Fruit fly (Drosophila melanogaster) whole organism, embryonic: ENCODE data around the gene CG8925.
A peak's percentile ranks its signal among the peaks of the same experiment; 100 is the strongest.

Experiments
- Ada2b ChIP-seq: fragments of 200-800 bp; sonication (Bioruptor generic); IDR thresholded peaks from 2 replicates; pipeline ENCODE4 v1.3.6; 2022; ENCODE audit warnings: missing biosample characterization, missing genetic modification characterization
- Atf-2 ChIP-seq: fragments of 200-800 bp; sonication (Bioruptor generic); optimal IDR thresholded peaks from 2 replicates; lab custom pipeline; 2016; ENCODE audit warnings: missing biosample characterization, missing genetic modification characterization
- Bgb ChIP-seq: fragments of 200-800 bp; sonication (Bioruptor generic); IDR thresholded peaks from 2 replicates; pipeline ENCODE4 v1.3.6; 2022; ENCODE audit warnings: missing biosample characterization, missing genetic modification characterization; ENCODE audit not compliant: partially characterized antibody
- CG10462 ChIP-seq: fragments of 200-800 bp; sonication (Bioruptor generic); optimal IDR thresholded peaks from 2 replicates; lab custom pipeline; 2016; ENCODE audit warnings: missing biosample characterization, missing genetic modification characterization
- CG10565 ChIP-seq: fragments of 200-800 bp; sonication (Bioruptor generic); optimal IDR thresholded peaks from 3 replicates; lab custom pipeline; 2016; ENCODE audit warnings: missing biosample characterization, mild to moderate bottlenecking, missing genetic modification characterization
- CG12219 ChIP-seq: fragments of 200-800 bp; sonication (Bioruptor generic); optimal IDR thresholded peaks from 3 replicates; lab custom pipeline; 2018; ENCODE audit warnings: missing biosample characterization, mild to moderate bottlenecking, missing genetic modification characterization
- CG1233 ChIP-seq: fragments of 200-800 bp; sonication (Bioruptor generic); optimal IDR thresholded peaks from 4 replicates; lab custom pipeline; 2018; ENCODE audit warnings: missing biosample characterization, mild to moderate bottlenecking, missing genetic modification characterization
- CG14014 ChIP-seq: fragments of 200-800 bp; sonication (Bioruptor generic); IDR thresholded peaks from 2 replicates; pipeline ENCODE4 v1.3.6; 2022; ENCODE audit warnings: missing biosample characterization, missing genetic modification characterization
- CG14441 ChIP-seq: fragments of 200-800 bp; sonication (Bioruptor generic); IDR thresholded peaks from 2 replicates; pipeline ENCODE4 v1.3.6; 2022; ENCODE audit warnings: missing biosample characterization, missing genetic modification characterization
- CG14710 ChIP-seq: fragments of 200-800 bp; sonication (Bioruptor generic); optimal IDR thresholded peaks from 3 replicates; lab custom pipeline; 2019; ENCODE audit warnings: missing biosample characterization, mild to moderate bottlenecking, missing genetic modification characterization, moderate library complexity
- CG16815 ChIP-seq: fragments of 200-800 bp; sonication (Bioruptor generic); optimal IDR thresholded peaks from 3 replicates; lab custom pipeline; 2017; ENCODE audit warnings: missing biosample characterization, mild to moderate bottlenecking, missing genetic modification characterization
- CG18262 ChIP-seq: fragments of 200-800 bp; optimal IDR thresholded peaks from 3 replicates; lab custom pipeline; 2019; ENCODE audit warnings: missing biosample characterization, mild to moderate bottlenecking, missing genetic modification characterization, moderate library complexity
- CG2875 ChIP-seq: fragments of 200-800 bp; sonication (Bioruptor generic); optimal IDR thresholded peaks from 2 replicates; lab custom pipeline; 2017; ENCODE audit warnings: missing biosample characterization, mild to moderate bottlenecking, missing genetic modification characterization, missing genetic modification reagents
- CG31388 ChIP-seq: fragments of 200-800 bp; sonication (Bioruptor generic); optimal IDR thresholded peaks from 2 replicates; lab custom pipeline; 2016; ENCODE audit warnings: missing biosample characterization, missing genetic modification characterization
- CG3163 ChIP-seq: fragments of 200-800 bp; sonication (Bioruptor generic); optimal IDR thresholded peaks from 3 replicates; lab custom pipeline; 2016; ENCODE audit warnings: missing biosample characterization, missing genetic modification characterization
- CG3407 ChIP-seq: fragments of 200-800 bp; sonication (Bioruptor generic); optimal IDR thresholded peaks from 2 replicates; lab custom pipeline; 2018; ENCODE audit warnings: missing biosample characterization, mild to moderate bottlenecking, missing genetic modification characterization
- CG3847 ChIP-seq: fragments of 200-800 bp; sonication (Bioruptor generic); IDR thresholded peaks from 2 replicates; pipeline ENCODE4 v1.3.6; 2022; ENCODE audit warnings: missing biosample characterization, missing genetic modification characterization
- CG6791 ChIP-seq: fragments of 200-800 bp; sonication (Bioruptor generic); IDR thresholded peaks from 3 replicates; pipeline ENCODE4 v1.3.6; 2022; ENCODE audit warnings: missing biosample characterization, missing genetic modification characterization; ENCODE audit not compliant: partially characterized antibody
- CG7839 ChIP-seq: fragments of 200-800 bp; sonication (Bioruptor generic); optimal IDR thresholded peaks from 3 replicates; lab custom pipeline; 2018; ENCODE audit warnings: missing biosample characterization, mild to moderate bottlenecking, missing genetic modification characterization, moderate library complexity
- CG8089 ChIP-seq: fragments of 200-800 bp; sonication (Bioruptor generic); optimal IDR thresholded peaks from 3 replicates; lab custom pipeline; 2016; ENCODE audit warnings: missing biosample characterization, missing genetic modification characterization
- CG8765 ChIP-seq: fragments of 200-800 bp; sonication (Bioruptor generic); IDR thresholded peaks from 2 replicates; pipeline ENCODE4 v1.3.6; 2022; ENCODE audit warnings: missing biosample characterization, missing genetic modification characterization
- CoRest ChIP-seq: fragments of 200-800 bp; sonication (Bioruptor generic); optimal IDR thresholded peaks from 3 replicates; lab custom pipeline; 2018; ENCODE audit warnings: missing biosample characterization, mild to moderate bottlenecking, missing genetic modification characterization, moderate library complexity
- D19A ChIP-seq: fragments of 200-800 bp; optimal IDR thresholded peaks from 3 replicates; lab custom pipeline; 2019; ENCODE audit warnings: missing biosample characterization, mild to moderate bottlenecking, missing genetic modification characterization, moderate library complexity
- Gsc ChIP-seq: fragments of 200-800 bp; sonication (Bioruptor generic); IDR thresholded peaks from 2 replicates; pipeline ENCODE4 v1.3.6; 2022; ENCODE audit warnings: missing biosample characterization, missing genetic modification characterization
- H15 ChIP-seq: fragments of 200-800 bp; sonication (Bioruptor generic); IDR thresholded peaks from 3 replicates; pipeline ENCODE4 v1.3.6; 2022; ENCODE audit warnings: missing biosample characterization, missing genetic modification characterization
- HmgZ ChIP-seq: fragments of 200-800 bp; sonication (Bioruptor generic); optimal IDR thresholded peaks from 2 replicates; lab custom pipeline; 2018; ENCODE audit warnings: missing biosample characterization, mild to moderate bottlenecking, missing genetic modification characterization
- Myb ChIP-seq: fragments of 200-800 bp; sonication (Bioruptor generic); optimal IDR thresholded peaks from 2 replicates; lab custom pipeline; 2016; ENCODE audit warnings: missing biosample characterization, missing genetic modification characterization
- NFAT ChIP-seq: fragments of 200-800 bp; sonication (Bioruptor generic); IDR thresholded peaks from 2 replicates; pipeline ENCODE4 v1.3.6; 2022; ENCODE audit warnings: missing biosample characterization, missing genetic modification characterization
- Nf-YA ChIP-seq: fragments of 200-800 bp; sonication (Bioruptor generic); IDR thresholded peaks from 2 replicates; pipeline ENCODE4 v1.3.6; 2022; ENCODE audit warnings: missing biosample characterization, missing genetic modification characterization
- Side ChIP-seq: fragments of 200-800 bp; sonication (Bioruptor generic); optimal IDR thresholded peaks from 2 replicates; lab custom pipeline; 2016; ENCODE audit warnings: missing biosample characterization, missing genetic modification characterization
- Sin3A ChIP-seq: fragments of >200 bp; optimal IDR thresholded peaks from 2 replicates; lab custom pipeline; 2018
- Six4 ChIP-seq: fragments of 200-800 bp; sonication (Bioruptor generic); optimal IDR thresholded peaks from 2 replicates; lab custom pipeline; 2016; ENCODE audit warnings: missing biosample characterization, missing genetic modification characterization
- ap ChIP-seq: fragments of 200-800 bp; sonication (Bioruptor generic); IDR thresholded peaks from 2 replicates; pipeline ENCODE4 v1.3.6; 2022; ENCODE audit warnings: missing biosample characterization, missing genetic modification characterization
- bowl ChIP-seq: fragments of 200-800 bp; sonication (Bioruptor generic); IDR thresholded peaks from 2 replicates; pipeline ENCODE4 v1.3.6; 2022; ENCODE audit warnings: missing biosample characterization, missing genetic modification characterization
- cad ChIP-seq: fragments of >200 bp; optimal IDR thresholded peaks from 2 replicates; lab custom pipeline; 2017; ENCODE audit warnings: missing biosample characterization, missing genetic modification characterization
- cg ChIP-seq: fragments of 200-800 bp; sonication (Bioruptor generic); optimal IDR thresholded peaks from 3 replicates; lab custom pipeline; 2019; ENCODE audit warnings: missing biosample characterization, mild to moderate bottlenecking, missing genetic modification characterization, moderate library complexity
- crp ChIP-seq, 2 experiments: fragments of 200-800 bp; sonication (Bioruptor generic); optimal IDR thresholded peaks; 2 replicates in 1 of 2; 3 replicates in 1 of 2; lab custom pipeline; 2017; ENCODE audit warnings: missing biosample characterization in 2 of 2, missing genetic modification characterization in 2 of 2, mild to moderate bottlenecking in 1 of 2, moderate library complexity in 1 of 2
- cwo ChIP-seq: fragments of 200-800 bp; sonication (Bioruptor generic); optimal IDR thresholded peaks from 3 replicates; lab custom pipeline; 2017; ENCODE audit warnings: missing biosample characterization, missing genetic modification characterization, mild to moderate bottlenecking, moderate library complexity, missing genetic modification reagents
- hb ChIP-seq: fragments of 200-800 bp; sonication (Bioruptor generic); IDR thresholded peaks from 3 replicates; pipeline ENCODE4 v1.3.6; 2022; ENCODE audit warnings: missing biosample characterization, missing genetic modification characterization; ENCODE audit not compliant: partially characterized antibody
- klu ChIP-seq: fragments of 200-800 bp; sonication (Bioruptor generic); IDR thresholded peaks from 2 replicates; pipeline ENCODE4 v1.3.6; 2022; ENCODE audit warnings: missing biosample characterization, missing genetic modification characterization
- kni ChIP-seq: fragments of 200-800 bp; sonication (Bioruptor generic); optimal IDR thresholded peaks from 3 replicates; lab custom pipeline; 2017; ENCODE audit warnings: mild to moderate bottlenecking, missing biosample characterization, missing genetic modification reagents, missing genetic modification characterization
- lola ChIP-seq, 3 experiments: fragments of >200 bp in 2 of 3; fragments of 200-800 bp in 1 of 3; sonication (Bioruptor generic) in 1 of 3; optimal IDR thresholded peaks; 2 replicates each; lab custom pipeline; 2017 to 2019; ENCODE audit warnings: missing biosample characterization in 3 of 3, missing genetic modification characterization in 3 of 3, mild to moderate bottlenecking in 1 of 3, moderate library complexity in 1 of 3
- mam ChIP-seq: fragments of 200-800 bp; sonication (Bioruptor generic); optimal IDR thresholded peaks from 3 replicates; lab custom pipeline; 2016; ENCODE audit warnings: missing biosample characterization, missing genetic modification characterization
- otp ChIP-seq: fragments of 200-800 bp; sonication (Bioruptor generic); IDR thresholded peaks from 3 replicates; pipeline ENCODE4, ENCODE4 v1.3.6; 2022; ENCODE audit warnings: missing biosample characterization, missing genetic modification characterization
- p53 ChIP-seq: fragments of 200-800 bp; sonication (Bioruptor generic); optimal IDR thresholded peaks from 2 replicates; lab custom pipeline; 2016; ENCODE audit warnings: missing biosample characterization, missing genetic modification characterization
- prd ChIP-seq, 3 experiments: fragments of >200 bp in 2 of 3; fragments of 200-800 bp in 1 of 3; sonication (Bioruptor generic) in 1 of 3; optimal IDR thresholded peaks in 2 of 3; IDR thresholded peaks in 1 of 3; 2 replicates in 2 of 3; 3 replicates in 1 of 3; pipeline versions ENCODE4 v1.3.6 to Lab custom; 2017 to 2022; ENCODE audit warnings: missing biosample characterization in 1 of 3, missing genetic modification characterization in 1 of 3
- sc ChIP-seq, 3 experiments: fragments of >200 bp in 2 of 3; fragments of 200-800 bp in 1 of 3; sonication (Bioruptor generic) in 1 of 3; optimal IDR thresholded peaks; 2 replicates in 2 of 3; 3 replicates in 1 of 3; lab custom pipeline; 2017; ENCODE audit warnings: mild to moderate bottlenecking in 1 of 3, missing biosample characterization in 1 of 3, missing genetic modification characterization in 1 of 3, missing genetic modification reagents in 1 of 3
- so ChIP-seq: fragments of 200-800 bp; sonication (Bioruptor generic); IDR thresholded peaks from 3 replicates; pipeline ENCODE4 v1.3.6; 2022; ENCODE audit warnings: missing biosample characterization, missing genetic modification characterization

The CG8925 gene

DNA sequence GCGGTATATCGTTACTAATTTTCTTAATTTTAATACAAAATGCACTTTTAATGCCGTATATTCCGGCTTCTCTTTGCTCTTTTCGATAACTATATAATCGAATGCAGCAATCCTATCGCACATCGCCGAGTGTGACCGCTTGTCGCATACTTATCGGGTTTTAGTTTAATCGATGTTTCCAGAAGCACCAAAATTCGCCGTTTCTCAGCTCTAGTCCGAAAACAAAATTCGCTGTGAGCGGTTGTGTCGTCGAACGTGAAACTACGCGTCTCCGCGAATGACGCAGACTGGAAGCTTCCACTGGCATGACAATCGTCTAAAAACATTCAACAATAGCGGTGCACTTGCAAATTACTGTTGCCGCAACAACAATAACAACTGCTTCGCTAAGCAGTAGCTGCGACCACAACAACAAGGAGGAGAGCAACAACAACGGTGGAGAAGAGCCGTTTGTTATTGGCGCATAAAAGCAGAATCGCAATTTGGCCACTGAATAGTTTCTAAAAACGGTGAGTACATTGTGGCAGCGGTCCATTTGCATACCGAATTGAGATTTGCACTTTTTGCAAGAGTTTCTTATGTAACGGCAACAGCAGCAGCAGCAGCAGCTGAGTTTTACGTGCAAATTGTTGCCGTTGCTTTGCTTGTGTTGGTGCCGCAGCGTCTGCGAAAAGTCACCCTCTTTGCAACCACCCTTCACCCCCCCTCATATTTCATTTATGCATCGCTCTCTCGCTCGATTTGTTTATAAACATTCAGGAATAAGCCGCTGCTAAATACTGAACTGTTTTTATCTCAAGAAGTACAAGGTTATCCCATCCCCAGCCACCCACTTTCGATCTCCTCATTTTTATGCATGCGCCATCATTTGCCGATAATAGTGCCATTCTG, 15.2 kb downstream of the CG8925 start, which contains the start of gene sra (continued):
- TF ChIP-seq CG16815 (GFP tag; lab: Kevin White, UChicago) (no peak), H15 (GFP tag; lab: Robert Waterston, UW) (no peak), Side (GFP tag; lab: Kevin White, UChicago) (peak; percentile 47), ap (GFP tag; lab: Robert Waterston, UW) (no peak), Bgb (GFP tag; lab: Robert Waterston, UW) (peak; percentile 99), mam (GFP tag; lab: Kevin White, UChicago) (peak; percentile 31), Ada2b (no peak), CG18262 (peak; percentile 31), otp (GFP tag; lab: Robert Waterston, UW) (no peak), CG14710 (tag; lab: Kevin White, UChicago) (peak; percentile 56), prd (optimal IDR thresholded peaks at IDR 0.05; lab: Kevin White, UChicago) (no peak), prd (GFP tag; IDR thresholded peaks at IDR 0.05; lab: Robert Waterston, UW) (no peak; the same call in 2 of the 3 replicates), CG12219 (GFP tag; lab: Kevin White, UChicago) (no peak), CG8089 (GFP tag; lab: Kevin White, UChicago) (no peak), CG3163 (peak; percentile 54), Six4 (GFP tag; lab: Kevin White, UChicago) (no peak), lola (GFP tag; optimal IDR thresholded peaks at IDR 0.05; lab: Kevin White, UChicago) (no peak), kni (no peak), cwo (no peak), CG7839 (tag; lab: Kevin White, UChicago) (peak; percentile 33), CG14441 (GFP tag; lab: Robert Waterston, UW) (no peak), Atf-2 (no peak), crp (GFP tag; optimal IDR thresholded peaks at IDR 0.05; lab: Kevin White, UChicago) (no peak), CG1233 (GFP tag; lab: Kevin White, UChicago) (peak; percentile 17), CG14014 (GFP tag; lab: Robert Waterston, UW) (peak; percentile 33; the same call in 1 of the 2 replicates), CG3407 (GFP tag; lab: Kevin White, UChicago) (no peak), CG31388 (GFP tag; lab: Kevin White, UChicago) (no peak), bowl (no peak), cad (GFP tag; lab: Kevin White, UChicago) (no peak), CG10462 (no peak), CG8765 (GFP tag; lab: Robert Waterston, UW) (no peak), klu (GFP tag; lab: Robert Waterston, UW) (no peak), Sin3A (lab: Kevin White, UChicago) (peak; percentile 66), D19A (tag; lab: Kevin White, UChicago) (peak; percentile 14), CoRest (peak; percentile 37), HmgZ (peak; percentile 81), CG6791 (peak; percentile 99), sc (optimal IDR thresholded peaks at IDR 0.05; lab: Kevin White, UChicago) (no peak), sc (GFP tag; optimal IDR thresholded peaks at IDR 0.05; lab: Kevin White, UChicago) (no peak), Nf-YA (GFP tag; lab: Robert Waterston, UW) (no peak), CG2875 (no peak), so (GFP tag; lab: Robert Waterston, UW) (0 out of 3 replicates have a peak, but pooled peaks have one; percentile 21), NFAT (GFP tag; lab: Robert Waterston, UW) (peak; percentile 59), CG3847 (peak; percentile 59; the same call in 1 of the 2 replicates), Myb (peak; percentile 54), CG10565 (no peak), cg (GFP tag; lab: Kevin White, UChicago) (peak; percentile 35), Gsc (GFP tag; lab: Robert Waterston, UW) (no peak), hb (GFP tag; lab: Robert Waterston, UW) (peak; percentile 96), p53 (GFP tag; lab: Kevin White, UChicago) (peak; percentile 71)
